Worm (Caenorhabditis elegans) whole organism, early embryonic: ENCODE results near the gene Y39A1C.1.

ENCODE experiments used
- B0310.2 ChIP-seq: sonication (generic microtip); optimal IDR thresholded peaks from 2 replicates; lab custom pipeline; 2016; ENCODE audit warnings: mild to moderate bottlenecking, missing genetic modification characterization, missing compliant biosample characterization
- ama-1 ChIP-seq: fragments of 150-350 bp; optimal IDR thresholded peaks from 2 replicates; lab custom pipeline; 2014
- flt-1 ChIP-seq: fragments of 200-800 bp; sonication (Bioruptor generic); IDR thresholded peaks from 2 replicates; pipeline ENCODE4 v1.3.6; 2022; ENCODE audit warnings: missing genetic modification characterization, missing compliant biosample characterization
- pes-1 ChIP-seq: fragments of 200-800 bp; sonication (Bioruptor generic); IDR thresholded peaks from 2 replicates; pipeline ENCODE4 v1.3.6; 2022; ENCODE audit warnings: missing genetic modification reagents, missing genetic modification characterization, missing compliant biosample characterization
- tbx-11 ChIP-seq: fragments of 200-800 bp; sonication (Bioruptor generic); IDR thresholded peaks from 2 replicates; pipeline ENCODE4 v1.3.6; 2022; ENCODE audit warnings: missing genetic modification characterization, missing compliant biosample characterization
- tbx-37 ChIP-seq: fragments of 200-800 bp; sonication (Bioruptor generic); conservative IDR thresholded peaks from 2 replicates; pipeline ENCODE4 v1.3.6; 2022; ENCODE audit warnings: missing genetic modification reagents, missing genetic modification characterization, missing compliant biosample characterization

ce11 chrIII:10818364-10818763 lies 36.9 kb upstream of the Y39A1C.1 start:
- TF ChIP-seq pes-1 (no peak), tbx-11 (no peak; the same call in 1 of the 2 replicates), flt-1 (GFP tag; lab: Robert Waterston, UW) (no peak), B0310.2 (tag; lab: Kevin White, UChicago) (no peak), ama-1 (lab: Kevin White, UChicago) (no peak), tbx-37 (GFP tag; lab: Robert Waterston, UW) (no peak)
